Fruit fly (Drosophila melanogaster) whole organism, pupa: ENCODE measurements around the gene CG13972.

Experiments
- CG10348 ChIP-seq: fragments of 200-800 bp; sonication (Bioruptor generic); IDR thresholded peaks from 2 replicates; pipeline ENCODE4 v1.3.6; 2022; ENCODE audit warnings: missing biosample characterization, missing genetic modification characterization
- CG12605 ChIP-seq: fragments of 200-800 bp; sonication (Bioruptor generic); IDR thresholded peaks from 2 replicates; pipeline ENCODE4 v1.3.6; 2022; ENCODE audit warnings: missing biosample characterization, missing genetic modification characterization
- CG13204 ChIP-seq: fragments of 200-800 bp; sonication (Bioruptor generic); optimal IDR thresholded peaks from 2 replicates; lab custom pipeline; 2018; ENCODE audit warnings: missing biosample characterization, mild to moderate bottlenecking, missing genetic modification characterization, moderate library complexity
- CG14655 ChIP-seq: fragments of 200-800 bp; sonication (Bioruptor generic); optimal IDR thresholded peaks from 3 replicates; lab custom pipeline; 2017; ENCODE audit warnings: mild to moderate bottlenecking, missing biosample characterization, missing genetic modification reagents, missing genetic modification characterization
- CG15710 ChIP-seq: fragments of 200-800 bp; sonication (Bioruptor generic); optimal IDR thresholded peaks from 2 replicates; lab custom pipeline; 2018; ENCODE audit warnings: missing biosample characterization, mild to moderate bottlenecking, missing genetic modification characterization, moderate library complexity
- CG17806 ChIP-seq: fragments of 200-800 bp; sonication (Bioruptor generic); optimal IDR thresholded peaks from 2 replicates; lab custom pipeline; 2018; ENCODE audit warnings: missing biosample characterization, mild to moderate bottlenecking, missing genetic modification characterization, moderate library complexity
- CG32121 ChIP-seq: fragments of 200-800 bp; sonication (Bioruptor generic); IDR thresholded peaks from 2 replicates; pipeline ENCODE4 v1.3.6; 2022; ENCODE audit warnings: missing biosample characterization, missing genetic modification characterization
- CG34367 ChIP-seq: fragments of 200-800 bp; sonication (Bioruptor generic); optimal IDR thresholded peaks from 2 replicates; lab custom pipeline; 2018; ENCODE audit warnings: missing biosample characterization, mild to moderate bottlenecking, missing genetic modification characterization
- CG4496 ChIP-seq: fragments of 200-800 bp; sonication (Bioruptor generic); IDR thresholded peaks from 3 replicates; pipeline ENCODE4 v1.3.6; 2022; ENCODE audit warnings: missing biosample characterization, missing genetic modification characterization
- CG8159 ChIP-seq: fragments of 200-800 bp; sonication (Bioruptor generic); optimal IDR thresholded peaks from 3 replicates; lab custom pipeline; 2018; ENCODE audit warnings: missing biosample characterization, mild to moderate bottlenecking, missing genetic modification characterization, moderate library complexity
- CG8301 ChIP-seq: fragments of 200-800 bp; sonication (Bioruptor generic); optimal IDR thresholded peaks from 2 replicates; lab custom pipeline; 2018; ENCODE audit warnings: missing biosample characterization, mild to moderate bottlenecking, missing genetic modification characterization
- CG9948 ChIP-seq: fragments of 200-800 bp; sonication (Bioruptor generic); optimal IDR thresholded peaks from 2 replicates; lab custom pipeline; 2018; ENCODE audit warnings: missing biosample characterization, mild to moderate bottlenecking, missing genetic modification characterization, moderate library complexity
- D1 ChIP-seq: fragments of 200-800 bp; sonication (Bioruptor generic); optimal IDR thresholded peaks from 2 replicates; lab custom pipeline; 2018; ENCODE audit warnings: missing biosample characterization, mild to moderate bottlenecking, missing genetic modification characterization, moderate library complexity
- EcR ChIP-seq: fragments of 200-800 bp; sonication (Bioruptor generic); optimal IDR thresholded peaks from 3 replicates; lab custom pipeline; 2019; ENCODE audit warnings: missing biosample characterization, missing genetic modification characterization, mild to moderate bottlenecking, moderate library complexity, missing genetic modification reagents
- Ets98B ChIP-seq: fragments of 200-800 bp; sonication (Bioruptor generic); IDR thresholded peaks from 2 replicates; pipeline ENCODE4 v1.3.6; 2022; ENCODE audit warnings: missing biosample characterization, missing genetic modification characterization
- Pif1A ChIP-seq: fragments of 200-800 bp; sonication (Bioruptor generic); optimal IDR thresholded peaks from 3 replicates; lab custom pipeline; 2016; ENCODE audit warnings: missing biosample characterization, missing genetic modification characterization
- Pif1B ChIP-seq: fragments of 200-800 bp; sonication (Bioruptor generic); optimal IDR thresholded peaks from 3 replicates; lab custom pipeline; 2016; ENCODE audit warnings: missing biosample characterization, missing genetic modification characterization
- Snoo ChIP-seq: fragments of 200-800 bp; sonication (Bioruptor generic); optimal IDR thresholded peaks from 3 replicates; lab custom pipeline; 2017; ENCODE audit warnings: missing biosample characterization, mild to moderate bottlenecking, missing genetic modification characterization, inconsistent platforms
- fd96Ca ChIP-seq: fragments of 200-800 bp; sonication (Bioruptor generic); IDR thresholded peaks from 3 replicates; pipeline ENCODE4 v1.3.6; 2022; ENCODE audit warnings: missing biosample characterization, missing genetic modification characterization
- gl ChIP-seq: fragments of 200-800 bp; sonication (Bioruptor generic); optimal IDR thresholded peaks from 2 replicates; lab custom pipeline; 2018; ENCODE audit warnings: missing biosample characterization, mild to moderate bottlenecking, missing genetic modification characterization
- rn ChIP-seq: fragments of 200-800 bp; sonication (Bioruptor generic); IDR thresholded peaks from 2 replicates; pipeline ENCODE4 v1.3.6; 2022; ENCODE audit warnings: missing biosample characterization, missing genetic modification characterization

The CG13972 gene

dm6 chr3R:27517157-27517556 is at the start of gene CG13972:
Gene CG13972 (minus strand): TSS chr3R:27517257.
- no peak for TF ChIP-seq CG13204 (GFP tag; lab: Kevin White, UChicago)
- no peak for TF ChIP-seq CG10348 (GFP tag; lab: Robert Waterston, UW)
- TF ChIP-seq fd96Ca (GFP tag; lab: Robert Waterston, UW): no peak
- TF ChIP-seq rn (GFP tag; lab: Robert Waterston, UW): no peak
- TF ChIP-seq CG17806: no peak
- TF ChIP-seq Ets98B (GFP tag; lab: Robert Waterston, UW): no peak
- TF ChIP-seq CG12605 (GFP tag; lab: Robert Waterston, UW): no peak
- TF ChIP-seq CG32121: no peak
- TF ChIP-seq CG34367 (tag; lab: Kevin White, UChicago): no peak
- TF ChIP-seq CG8301 (tag; lab: Kevin White, UChicago): no peak
- no peak for TF ChIP-seq EcR
- no peak for TF ChIP-seq Snoo

- TF ChIP-seq CG34367 (tag; lab: Kevin White, UChicago): no peak
- TF ChIP-seq rn (GFP tag; lab: Robert Waterston, UW): no peak
- TF ChIP-seq CG15710: no peak
- no peak for TF ChIP-seq CG14655 (GFP tag; lab: Kevin White, UChicago)
- TF ChIP-seq CG4496 (GFP tag; lab: Robert Waterston, UW): peak; percentile 67; the same call in 2 of the 3 replicates
- TF ChIP-seq Snoo: no peak
- TF ChIP-seq CG9948 (tag; lab: Kevin White, UChicago): no peak
- TF ChIP-seq gl (tag; lab: Kevin White, UChicago): no peak
- TF ChIP-seq CG8159: no peak
- 0 out of 2 replicates have a peak, but pooled peaks have one; percentile 33 for TF ChIP-seq CG12605 (GFP tag; lab: Robert Waterston, UW)
- TF ChIP-seq CG13204 (GFP tag; lab: Kevin White, UChicago): no peak
- peak; percentile 76 for TF ChIP-seq CG32121
- no peak for TF ChIP-seq Pif1A
- TF ChIP-seq CG10348 (GFP tag; lab: Robert Waterston, UW): no peak
- no peak for TF ChIP-seq EcR
- TF ChIP-seq fd96Ca (GFP tag; lab: Robert Waterston, UW): peak; percentile 67; the same call in 2 of the 3 replicates
- no peak for TF ChIP-seq CG17806
- TF ChIP-seq Pif1B (GFP tag; lab: Kevin White, UChicago): no peak
- TF ChIP-seq Ets98B (GFP tag; lab: Robert Waterston, UW): peak; percentile 66; the same call in 1 of the 2 replicates
- TF ChIP-seq D1 (tag; lab: Kevin White, UChicago): no peak
- no peak for TF ChIP-seq CG8301 (tag; lab: Kevin White, UChicago)
These were observed 44.1 kb upstream of the CG13972 start, which contains the start of gene CG5646 for dm6 chr3R:27561114-27561513. Gene CG5646 (minus strand): TSS chr3R:27561319.

dm6 chr3R:27558660-27559319 is 41.7 kb upstream of the CG13972 start, which contains the start of gene Klp98A:
Gene Klp98A (minus strand): TSS chr3R:27559145.
- TF ChIP-seq CG32121 (no peak), CG17806 (no peak), CG14655 (GFP tag; lab: Kevin White, UChicago) (no peak), CG9948 (tag; lab: Kevin White, UChicago) (no peak), EcR (no peak), Snoo (peak; percentile 11), CG12605 (GFP tag; lab: Robert Waterston, UW) (0 out of 2 replicates have a peak, but pooled peaks have one; percentile 15), CG13204 (GFP tag; lab: Kevin White, UChicago) (no peak), CG4496 (GFP tag; lab: Robert Waterston, UW) (peak; percentile 34; the same call in 1 of the 3 replicates), D1 (tag; lab: Kevin White, UChicago) (no peak), rn (GFP tag; lab: Robert Waterston, UW) (no peak), CG10348 (GFP tag; lab: Robert Waterston, UW) (no peak)

DNA sequence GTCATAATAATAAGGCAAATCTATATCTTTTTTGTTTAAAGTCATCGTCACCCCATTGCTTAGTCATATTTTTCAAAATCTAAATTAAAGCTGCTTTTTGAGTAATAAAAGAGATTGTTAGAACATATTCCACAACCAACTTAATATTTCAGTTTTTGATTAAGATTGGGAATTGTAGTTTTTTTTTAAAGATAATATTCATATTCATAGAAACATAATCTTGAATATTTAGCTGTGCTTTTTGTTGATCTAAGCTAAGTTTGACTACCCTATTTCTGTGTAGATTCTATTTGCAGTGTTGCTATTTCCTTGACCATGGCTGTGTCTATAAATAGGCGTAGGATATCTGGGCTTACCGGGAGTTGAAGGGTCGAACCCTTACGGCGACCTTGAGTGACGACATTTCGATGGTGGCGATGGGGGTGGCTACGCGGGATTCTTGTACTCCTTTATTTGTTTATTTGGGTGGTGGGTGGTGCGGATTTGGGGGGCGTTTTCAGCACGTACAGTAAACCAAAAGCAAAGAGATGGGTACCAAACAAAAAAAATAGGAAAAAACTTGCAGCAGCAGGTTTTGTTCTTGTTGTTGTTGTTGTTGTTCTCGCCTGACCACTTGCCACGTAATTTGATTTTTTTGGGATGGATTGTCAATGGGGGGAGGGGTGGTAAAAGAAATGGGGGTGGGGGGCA is 41.1 kb upstream of the CG13972 start:
- TF ChIP-seq Snoo (no peak), Ets98B (GFP tag; lab: Robert Waterston, UW) (no peak), gl (tag; lab: Kevin White, UChicago) (no peak), CG9948 (tag; lab: Kevin White, UChicago) (peak; percentile 26), fd96Ca (GFP tag; lab: Robert Waterston, UW) (no peak), CG12605 (GFP tag; lab: Robert Waterston, UW) (no peak), rn (GFP tag; lab: Robert Waterston, UW) (no peak), CG17806 (peak; percentile 6), CG8159 (no peak)
- TF ChIP-seq, all 21 proteins: peak for 2

dm6 chr3R:27556972-27557371 is 39.9 kb upstream of the CG13972 start:
- TF ChIP-seq CG8159: peak; percentile 44
- peak; percentile 86 for TF ChIP-seq CG4496 (GFP tag; lab: Robert Waterston, UW)
- peak; percentile 53 for TF ChIP-seq rn (GFP tag; lab: Robert Waterston, UW)
- peak; percentile 88 for TF ChIP-seq fd96Ca (GFP tag; lab: Robert Waterston, UW)
- TF ChIP-seq CG32121: peak; percentile 84
- TF ChIP-seq CG10348 (GFP tag; lab: Robert Waterston, UW): peak; percentile 54; the same call in 1 of the 2 replicates
- TF ChIP-seq Snoo: peak; percentile 10
- TF ChIP-seq Pif1A: peak; percentile 54
- no peak for TF ChIP-seq CG34367 (tag; lab: Kevin White, UChicago)
- TF ChIP-seq CG13204 (GFP tag; lab: Kevin White, UChicago): no peak
- TF ChIP-seq EcR: no peak
- TF ChIP-seq Pif1B (GFP tag; lab: Kevin White, UChicago): peak; percentile 36
- no peak for TF ChIP-seq CG14655 (GFP tag; lab: Kevin White, UChicago)
- TF ChIP-seq D1 (tag; lab: Kevin White, UChicago): no peak
- TF ChIP-seq gl (tag; lab: Kevin White, UChicago): no peak
- peak; percentile 74 for TF ChIP-seq CG12605 (GFP tag; lab: Robert Waterston, UW)
- TF ChIP-seq Ets98B (GFP tag; lab: Robert Waterston, UW): peak; percentile 84
- no peak for TF ChIP-seq CG9948 (tag; lab: Kevin White, UChicago)
- peak; percentile 34 for TF ChIP-seq CG17806
- TF ChIP-seq CG15710: peak; percentile 25
- peak; percentile 59 for TF ChIP-seq CG8301 (tag; lab: Kevin White, UChicago)
